Worm (Caenorhabditis elegans): ENCODE results near the gene Y51H7C.8.

DNA sequence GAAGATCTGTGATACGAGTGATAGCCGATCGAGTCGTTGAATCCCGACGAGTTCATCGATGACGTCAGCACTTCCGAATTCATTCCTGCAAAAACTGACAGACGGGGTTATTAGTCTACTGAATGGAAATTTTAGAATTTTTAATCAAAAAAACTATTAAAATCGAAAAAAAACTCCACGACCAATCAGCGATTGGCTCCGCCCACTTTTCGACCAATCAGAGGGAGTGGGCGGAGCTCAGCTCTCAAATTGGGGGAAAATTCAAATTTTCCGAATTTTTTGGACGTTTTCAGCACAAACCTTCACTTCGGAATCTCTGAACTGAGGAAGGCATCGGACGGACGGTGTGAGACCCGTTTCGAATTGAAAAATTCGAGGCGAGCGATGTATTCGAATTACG, 28.6 kb upstream of the Y51H7C.8 start:
- TF ChIP-seq egl-27 (tag; optimal IDR thresholded peaks at IDR 0.05) (no peak), nhr-237 (tag; optimal IDR thresholded peaks at IDR 0.05) (no peak)
